Fruit fly (Drosophila melanogaster) whole organism, prepupa: ENCODE measurements around the gene CG32806.

Experiments used
- Blimp-1 ChIP-seq: fragments of 200-800 bp; sonication (Bioruptor generic); optimal IDR thresholded peaks from 3 replicates; lab custom pipeline; 2017; ENCODE audit warnings: missing biosample characterization, missing genetic modification characterization, mild to moderate bottlenecking, moderate library complexity, missing genetic modification reagents
- CG10631 ChIP-seq: fragments of 200-800 bp; sonication (Bioruptor generic); optimal IDR thresholded peaks from 2 replicates; lab custom pipeline; 2016; ENCODE audit warnings: missing biosample characterization, missing genetic modification characterization
- CG11294 ChIP-seq: fragments of 200-800 bp; sonication (Bioruptor generic); IDR thresholded peaks from 2 replicates; pipeline ENCODE4 v1.3.6; 2022; ENCODE audit warnings: missing biosample characterization, missing genetic modification characterization
- CG11762 ChIP-seq: fragments of 200-800 bp; sonication (Bioruptor generic); optimal IDR thresholded peaks from 3 replicates; lab custom pipeline; 2016; ENCODE audit warnings: missing biosample characterization, missing genetic modification characterization; ENCODE audit not compliant: insufficient read depth
- CG11902 ChIP-seq: fragments of 200-800 bp; sonication (Bioruptor generic); optimal IDR thresholded peaks from 3 replicates; lab custom pipeline; 2016; ENCODE audit warnings: missing biosample characterization, missing genetic modification characterization
- CG15336 ChIP-seq: fragments of 200-800 bp; sonication (Bioruptor generic); IDR thresholded peaks from 2 replicates; pipeline ENCODE4 v1.3.6; 2022; ENCODE audit warnings: missing biosample characterization, missing genetic modification characterization
- CG1621 ChIP-seq: fragments of 200-800 bp; sonication (Bioruptor generic); optimal IDR thresholded peaks from 3 replicates; lab custom pipeline; 2018; ENCODE audit warnings: missing biosample characterization, mild to moderate bottlenecking, missing genetic modification characterization
- CG16779 ChIP-seq: fragments of 200-800 bp; sonication (Bioruptor generic); optimal IDR thresholded peaks from 3 replicates; lab custom pipeline; 2017; ENCODE audit warnings: missing biosample characterization, mild to moderate bottlenecking, missing genetic modification characterization
- CG31627 ChIP-seq: fragments of 200-800 bp; sonication (Bioruptor generic); optimal IDR thresholded peaks from 3 replicates; lab custom pipeline; 2016; ENCODE audit warnings: missing biosample characterization, missing genetic modification characterization
- CG32006 ChIP-seq: fragments of 200-800 bp; sonication (Bioruptor generic); optimal IDR thresholded peaks from 3 replicates; lab custom pipeline; 2017; ENCODE audit warnings: missing biosample characterization, mild to moderate bottlenecking, missing genetic modification characterization
- CG34406 ChIP-seq: fragments of 200-800 bp; sonication (Bioruptor generic); optimal IDR thresholded peaks from 3 replicates; lab custom pipeline; 2016; ENCODE audit warnings: missing biosample characterization, missing genetic modification characterization
- CG4318 ChIP-seq: fragments of 200-800 bp; sonication (Bioruptor generic); optimal IDR thresholded peaks from 3 replicates; lab custom pipeline; 2017; ENCODE audit warnings: missing biosample characterization, mild to moderate bottlenecking, missing genetic modification characterization
- CG6163 ChIP-seq: fragments of 200-800 bp; sonication (Bioruptor generic); IDR thresholded peaks from 3 replicates; pipeline ENCODE4 v1.3.6; 2022; ENCODE audit warnings: missing biosample characterization, missing genetic modification characterization
- CG6276 ChIP-seq: fragments of 200-800 bp; sonication (Bioruptor generic); optimal IDR thresholded peaks from 2 replicates; lab custom pipeline; 2017; ENCODE audit warnings: missing biosample characterization, mild to moderate bottlenecking, missing genetic modification characterization
- CG6792 ChIP-seq: fragments of 200-800 bp; sonication (Bioruptor generic); optimal IDR thresholded peaks from 3 replicates; lab custom pipeline; 2016; ENCODE audit warnings: missing biosample characterization, missing genetic modification characterization
- CG6808 ChIP-seq: fragments of 200-800 bp; sonication (Bioruptor generic); optimal IDR thresholded peaks from 3 replicates; lab custom pipeline; 2017; ENCODE audit warnings: missing biosample characterization, missing genetic modification characterization, mild to moderate bottlenecking, moderate library complexity, missing genetic modification reagents
- CG8119 ChIP-seq: fragments of 200-800 bp; sonication (Bioruptor generic); IDR thresholded peaks from 3 replicates; pipeline ENCODE4 v1.3.6; 2022; ENCODE audit warnings: missing biosample characterization, missing genetic modification characterization
- CG8632 ChIP-seq: fragments of 200-800 bp; sonication (Bioruptor generic); optimal IDR thresholded peaks from 3 replicates; lab custom pipeline; 2016; ENCODE audit warnings: missing biosample characterization, missing genetic modification characterization
- CG9139 ChIP-seq: fragments of 200-800 bp; sonication (Bioruptor generic); optimal IDR thresholded peaks from 3 replicates; lab custom pipeline; 2017; ENCODE audit warnings: missing biosample characterization, mild to moderate bottlenecking, missing genetic modification characterization
- Eip78C ChIP-seq: fragments of 200-800 bp; sonication (Bioruptor generic); peaks from one replicate; lab custom pipeline; 2016; ENCODE audit warnings: missing biosample characterization, missing genetic modification characterization
- Eip93F ChIP-seq: fragments of 200-800 bp; sonication (Bioruptor generic); optimal IDR thresholded peaks from 2 replicates; lab custom pipeline; 2016; ENCODE audit warnings: missing biosample characterization, mild to moderate bottlenecking, missing genetic modification characterization
- Ets21C ChIP-seq: fragments of 200-800 bp; sonication (Bioruptor generic); optimal IDR thresholded peaks from 3 replicates; lab custom pipeline; 2016; ENCODE audit warnings: missing biosample characterization, missing genetic modification characterization
- Ets96B ChIP-seq: fragments of 200-800 bp; optimal IDR thresholded peaks from 2 replicates; lab custom pipeline; 2019; ENCODE audit warnings: missing biosample characterization, mild to moderate bottlenecking, missing genetic modification characterization, moderate library complexity
- Hr38 ChIP-seq: sonication (Bioruptor generic); optimal IDR thresholded peaks from 2 replicates; lab custom pipeline; 2016; ENCODE audit warnings: missing biosample characterization, missing genetic modification characterization
- Lpt ChIP-seq: fragments of 200-800 bp; sonication (Bioruptor generic); optimal IDR thresholded peaks from 3 replicates; lab custom pipeline; 2016; ENCODE audit warnings: missing biosample characterization, missing genetic modification characterization
- Met ChIP-seq: fragments of 200-800 bp; sonication (Bioruptor generic); optimal IDR thresholded peaks from 3 replicates; lab custom pipeline; 2016; ENCODE audit warnings: missing biosample characterization, missing genetic modification characterization
- OdsH ChIP-seq: fragments of 200-800 bp; sonication (Bioruptor generic); optimal IDR thresholded peaks from 3 replicates; lab custom pipeline; 2016; ENCODE audit warnings: missing biosample characterization, missing genetic modification characterization
- Smox ChIP-seq: fragments of 200-800 bp; sonication (Bioruptor generic); optimal IDR thresholded peaks from 3 replicates; lab custom pipeline; 2016; ENCODE audit warnings: missing biosample characterization, missing genetic modification characterization
- Sox102F ChIP-seq: fragments of 200-800 bp; sonication (Bioruptor generic); optimal IDR thresholded peaks from 2 replicates; lab custom pipeline; 2016; ENCODE audit warnings: missing biosample characterization, mild to moderate bottlenecking, missing genetic modification characterization
- Sox14 ChIP-seq: fragments of 200-800 bp; sonication (Bioruptor generic); optimal IDR thresholded peaks from 3 replicates; lab custom pipeline; 2016; ENCODE audit warnings: missing biosample characterization, missing genetic modification characterization
- Sox15 ChIP-seq: fragments of 200-800 bp; sonication (Bioruptor generic); optimal IDR thresholded peaks from 3 replicates; lab custom pipeline; 2016; ENCODE audit warnings: missing biosample characterization, missing genetic modification characterization
- eg ChIP-seq: fragments of 200-800 bp; sonication (Bioruptor generic); IDR thresholded peaks from 3 replicates; pipeline ENCODE4 v1.3.6; 2022; ENCODE audit warnings: missing biosample characterization, missing genetic modification characterization
- esn ChIP-seq: fragments of 200-800 bp; sonication (Bioruptor generic); optimal IDR thresholded peaks from 2 replicates; lab custom pipeline; 2016; ENCODE audit warnings: missing biosample characterization, mild to moderate bottlenecking, missing genetic modification characterization, moderate library complexity
- fd59A ChIP-seq: fragments of 200-800 bp; sonication (Bioruptor generic); optimal IDR thresholded peaks from 2 replicates; lab custom pipeline; 2017; ENCODE audit warnings: missing biosample characterization, mild to moderate bottlenecking, missing genetic modification characterization, missing genetic modification reagents
- lz ChIP-seq: fragments of 200-800 bp; sonication (Bioruptor generic); optimal IDR thresholded peaks from 3 replicates; lab custom pipeline; 2016; ENCODE audit warnings: missing biosample characterization, missing genetic modification characterization
- net ChIP-seq: fragments of 200-800 bp; sonication (Bioruptor generic); optimal IDR thresholded peaks from 3 replicates; lab custom pipeline; 2016; ENCODE audit warnings: missing biosample characterization, missing genetic modification characterization
- pdm3 ChIP-seq: fragments of 200-800 bp; sonication (Bioruptor generic); optimal IDR thresholded peaks from 3 replicates; lab custom pipeline; 2016; ENCODE audit warnings: missing biosample characterization, missing genetic modification characterization
- salr ChIP-seq, 2 experiments: fragments of 200-800 bp; sonication (Bioruptor generic); optimal IDR thresholded peaks; 3 replicates each; lab custom pipeline; 2016 to 2018; ENCODE audit warnings: missing biosample characterization in 2 of 2, missing genetic modification characterization in 2 of 2, mild to moderate bottlenecking in 1 of 2
- spab ChIP-seq: fragments of 200-800 bp; sonication (Bioruptor generic); optimal IDR thresholded peaks from 2 replicates; lab custom pipeline; 2017; ENCODE audit warnings: missing biosample characterization, mild to moderate bottlenecking, missing genetic modification characterization, missing genetic modification reagents
- ss ChIP-seq, 2 experiments: fragments of 200-800 bp; sonication (Bioruptor generic); optimal IDR thresholded peaks; 2 replicates in 1 of 2; 3 replicates in 1 of 2; lab custom pipeline; 2017 to 2018; ENCODE audit warnings: mild to moderate bottlenecking in 2 of 2, missing biosample characterization in 2 of 2, missing genetic modification characterization in 2 of 2, moderate library complexity in 1 of 2
- svp ChIP-seq: fragments of 200-800 bp; sonication (Bioruptor generic); peaks from one replicate; lab custom pipeline; 2016; ENCODE audit warnings: missing biosample characterization, missing genetic modification characterization
- topi ChIP-seq: fragments of 200-800 bp; sonication (Bioruptor generic); optimal IDR thresholded peaks from 3 replicates; lab custom pipeline; 2016; ENCODE audit warnings: missing biosample characterization, missing genetic modification characterization
- vri ChIP-seq: fragments of 200-800 bp; sonication (Bioruptor generic); optimal IDR thresholded peaks from 3 replicates; lab custom pipeline; 2016; ENCODE audit warnings: missing biosample characterization, mild to moderate bottlenecking, missing genetic modification characterization

Gene CG32806

DNA sequence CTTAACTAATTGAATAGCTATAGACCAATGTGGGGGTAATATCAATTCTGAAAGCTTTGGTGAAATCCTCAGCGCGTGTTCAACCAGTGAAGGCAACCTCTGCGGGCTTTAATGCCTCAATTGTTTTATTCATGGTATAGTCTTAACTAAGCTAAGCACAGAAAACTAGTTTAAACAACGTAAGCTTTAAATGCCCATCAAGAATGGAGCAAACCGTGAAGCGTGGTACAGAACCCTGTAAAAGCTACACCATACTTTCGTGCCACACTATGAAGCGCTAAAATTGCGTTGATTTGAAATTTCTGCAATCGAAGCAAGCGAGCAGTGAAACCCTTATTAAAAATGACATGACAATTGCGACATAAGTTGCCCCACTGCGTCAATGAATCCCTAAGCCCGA is 31.7 kb downstream of the CG32806 start:
- TF ChIP-seq CG11762 (GFP tag; lab: Kevin White, UChicago) (no peak), Ets96B (tag; lab: Kevin White, UChicago) (no peak), CG4318 (no peak), esn (GFP tag; lab: Kevin White, UChicago) (no peak), fd59A (GFP tag; lab: Kevin White, UChicago) (no peak), svp (no peak), CG11294 (GFP tag; lab: Robert Waterston, UW) (no peak), CG16779 (no peak)

DNA sequence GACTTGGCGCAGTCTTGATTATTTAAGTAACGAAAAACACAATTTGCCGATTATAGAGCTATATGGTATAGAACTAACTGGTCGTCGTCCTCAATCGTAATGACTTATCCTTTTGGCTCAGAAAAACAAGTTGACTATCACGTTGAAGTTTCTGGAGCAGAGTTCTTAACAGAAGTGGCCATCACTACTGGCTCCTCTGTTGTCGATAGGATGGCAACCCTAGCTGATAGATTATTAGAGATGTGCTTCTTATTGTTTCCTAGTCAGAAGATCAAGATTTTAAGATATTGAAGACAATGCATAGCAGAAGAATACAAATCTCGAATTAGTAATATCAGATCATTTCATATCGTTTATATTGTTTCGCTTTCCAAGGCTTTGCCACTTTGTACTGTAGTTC is 32.9 kb downstream of the CG32806 start, which contains the start of gene CG14811:
Gene CG14811 (minus strand): TSS at position 101 of the 400 bp plus-strand sequence.
- TF ChIP-seq Sox14 (GFP tag; lab: Kevin White, UChicago) = no peak
- TF ChIP-seq CG34406 = no peak
- TF ChIP-seq net (GFP tag; lab: Kevin White, UChicago) = no peak
- TF ChIP-seq CG6808 = no peak
- TF ChIP-seq lz (GFP tag; lab: Kevin White, UChicago) = no peak
- no peak for TF ChIP-seq CG10631 (GFP tag; lab: Kevin White, UChicago)
- TF ChIP-seq eg (GFP tag; lab: Robert Waterston, UW) = no peak
- TF ChIP-seq CG11902 (GFP tag; lab: Kevin White, UChicago) = no peak
- no peak for TF ChIP-seq svp
- no peak for TF ChIP-seq CG31627 (GFP tag; lab: Kevin White, UChicago)
- TF ChIP-seq Ets21C (GFP tag; lab: Kevin White, UChicago) = no peak
- no peak for TF ChIP-seq ss (GFP tag; optimal IDR thresholded peaks at IDR 0.05; lab: Kevin White, UChicago)
- TF ChIP-seq topi (GFP tag; lab: Kevin White, UChicago) = no peak
- no peak for TF ChIP-seq Sox15 (GFP tag; lab: Kevin White, UChicago)

DNA sequence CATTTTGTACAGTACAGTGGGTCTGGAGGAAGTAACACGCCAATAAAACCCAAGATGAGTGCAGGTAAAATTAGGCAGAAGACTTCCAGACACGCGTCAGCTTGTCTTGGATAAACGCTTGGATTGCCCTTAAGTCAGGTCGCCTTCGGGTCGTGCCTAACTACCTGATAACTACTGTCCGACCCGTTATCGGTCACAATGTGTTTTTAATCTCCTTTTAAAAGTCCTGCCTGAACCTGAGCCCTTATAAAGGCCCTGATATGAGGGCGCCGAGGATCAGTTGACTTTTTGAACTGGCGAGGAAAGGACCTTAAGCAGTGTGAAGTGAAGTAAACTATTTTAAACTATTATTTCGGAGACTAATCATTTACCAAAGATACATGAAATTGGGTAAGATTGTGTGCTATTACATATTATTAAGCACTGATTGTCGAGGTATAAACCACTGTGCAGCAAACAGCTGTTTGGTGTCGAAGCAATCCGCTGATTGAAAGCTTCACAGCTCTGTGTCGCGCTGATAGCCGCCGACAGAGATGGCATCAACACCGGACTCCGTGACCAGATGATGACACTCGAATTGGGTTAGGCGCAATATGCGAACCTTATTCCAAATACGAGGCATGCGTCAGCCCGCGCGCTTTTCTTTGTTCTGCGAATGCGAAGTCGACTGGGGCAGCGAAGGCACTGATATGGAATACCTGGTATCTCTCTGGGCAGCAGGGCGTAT is 34.7 kb downstream of the CG32806 start:
- TF ChIP-seq fd59A (GFP tag; lab: Kevin White, UChicago) (no peak), Eip93F (GFP tag; lab: Kevin White, UChicago) (peak; percentile 75)

DNA sequence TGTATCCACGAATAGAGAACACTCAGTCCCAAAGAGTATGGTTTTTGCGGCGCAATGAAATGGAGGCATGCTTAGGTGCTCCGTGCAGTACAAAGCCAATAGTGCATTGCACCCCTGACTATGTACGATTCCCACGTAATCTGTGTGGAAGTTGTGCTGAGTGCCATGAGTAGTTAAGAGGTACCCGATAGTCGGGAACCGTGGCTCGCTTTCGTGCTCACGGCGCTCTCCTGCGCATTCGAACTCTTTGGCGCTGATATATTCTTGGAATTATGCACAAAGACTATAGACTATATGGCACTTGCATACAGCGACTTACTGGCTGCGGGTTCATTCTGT is 35.2 kb downstream of the CG32806 start:
- peak; percentile 71 for TF ChIP-seq CG32006 (GFP tag; lab: Kevin White, UChicago)
- TF ChIP-seq Ets96B (tag; lab: Kevin White, UChicago) = peak; percentile 65
- peak; percentile 69 for TF ChIP-seq Sox102F
- TF ChIP-seq Met (GFP tag; lab: Kevin White, UChicago) = peak; percentile 81
- peak in 1 of 2 experiments; percentile 42 for TF ChIP-seq salr (GFP tag; optimal IDR thresholded peaks at IDR 0.05; lab: Kevin White, UChicago)
- TF ChIP-seq CG15336 (GFP tag; lab: Robert Waterston, UW) = peak; percentile 64
- peak; percentile 73 for TF ChIP-seq Smox
- peak; percentile 93 for TF ChIP-seq Eip78C (GFP tag; lab: Kevin White, UChicago)
- peak; percentile 74 for TF ChIP-seq OdsH (GFP tag; lab: Kevin White, UChicago)
- peak; percentile 74 for TF ChIP-seq vri (GFP tag; lab: Kevin White, UChicago)
- peak; percentile 47; the same call in 2 of the 3 replicates for TF ChIP-seq eg (GFP tag; lab: Robert Waterston, UW)
- TF ChIP-seq topi (GFP tag; lab: Kevin White, UChicago) = peak; percentile 84
- peak; percentile 62; the same call in 2 of the 3 replicates for TF ChIP-seq CG8119 (GFP tag; lab: Robert Waterston, UW)
- TF ChIP-seq pdm3 (GFP tag; lab: Kevin White, UChicago) = peak; percentile 75
- peak; percentile 22 for TF ChIP-seq CG6276 (GFP tag; lab: Kevin White, UChicago)
- TF ChIP-seq CG34406 = peak; percentile 74
- TF ChIP-seq CG9139 = peak; percentile 53
- TF ChIP-seq CG11762 (GFP tag; lab: Kevin White, UChicago) = peak; percentile 38
- TF ChIP-seq CG8632 = peak; percentile 67
- peak; percentile 71 for TF ChIP-seq net (GFP tag; lab: Kevin White, UChicago)
- TF ChIP-seq spab (GFP tag; lab: Kevin White, UChicago) = peak; percentile 63
- peak; percentile 66 for TF ChIP-seq CG6163 (GFP tag; lab: Robert Waterston, UW)
- TF ChIP-seq CG11902 (GFP tag; lab: Kevin White, UChicago) = peak; percentile 55
- TF ChIP-seq Blimp-1 = peak; percentile 43
- no peak for TF ChIP-seq Eip93F (GFP tag; lab: Kevin White, UChicago)
- TF ChIP-seq Hr38 (GFP tag; lab: Kevin White, UChicago) = no peak
- TF ChIP-seq CG1621 (tag; lab: Kevin White, UChicago) = peak; percentile 51
- TF ChIP-seq Sox15 (GFP tag; lab: Kevin White, UChicago) = peak; percentile 70
- peak; percentile 98 for TF ChIP-seq svp
- peak; percentile 50 for TF ChIP-seq Lpt (GFP tag; lab: Kevin White, UChicago)
- peak; percentile 81 for TF ChIP-seq CG6792 (GFP tag; lab: Kevin White, UChicago)
- peak; percentile 63 for TF ChIP-seq fd59A (GFP tag; lab: Kevin White, UChicago)
- peak; percentile 30 for TF ChIP-seq CG4318
